Fruit fly (Drosophila melanogaster) whole organism, embryonic: ENCODE data around the gene CG10311.
A peak's percentile ranks its signal among the peaks of the same experiment; 100 is the strongest.

ENCODE experiments used
- Adf1 ChIP-seq: fragments of 200-800 bp; sonication (Bioruptor generic); IDR thresholded peaks from 2 replicates; pipeline ENCODE4 v1.3.6; 2022; ENCODE audit warnings: missing biosample characterization, missing genetic modification characterization
- Aef1 ChIP-seq: fragments of 200-800 bp; sonication (Bioruptor generic); IDR thresholded peaks from 3 replicates; pipeline ENCODE4 v1.3.6; 2022; ENCODE audit warnings: missing biosample characterization, missing genetic modification characterization
- CG10274 ChIP-seq: fragments of 200-800 bp; sonication (Bioruptor generic); optimal IDR thresholded peaks from 3 replicates; lab custom pipeline; 2017; ENCODE audit warnings: missing biosample characterization, mild to moderate bottlenecking, missing genetic modification characterization
- CG10543 ChIP-seq: fragments of 200-800 bp; sonication (Bioruptor generic); optimal IDR thresholded peaks from 3 replicates; lab custom pipeline; 2017; ENCODE audit warnings: missing biosample characterization, mild to moderate bottlenecking, missing genetic modification characterization, moderate library complexity
- CG10654 ChIP-seq: fragments of 200-800 bp; sonication (Bioruptor generic); optimal IDR thresholded peaks from 2 replicates; lab custom pipeline; 2016; ENCODE audit warnings: missing biosample characterization, missing genetic modification characterization
- CG10959 ChIP-seq: fragments of 200-800 bp; sonication (Bioruptor generic); IDR thresholded peaks from 2 replicates; pipeline ENCODE4 v1.3.6; 2022; ENCODE audit warnings: missing biosample characterization, missing genetic modification characterization
- CG11085 ChIP-seq: fragments of 200-800 bp; sonication (Bioruptor generic); IDR thresholded peaks from 2 replicates; pipeline ENCODE4 v1.3.6; 2022; ENCODE audit warnings: missing biosample characterization, missing genetic modification characterization
- CG11696 ChIP-seq: fragments of 200-800 bp; sonication (Bioruptor generic); IDR thresholded peaks from 2 replicates; pipeline ENCODE4 v1.3.6; 2022; ENCODE audit warnings: missing biosample characterization, missing genetic modification characterization
- CG12236 ChIP-seq: fragments of 200-800 bp; sonication (Bioruptor generic); optimal IDR thresholded peaks from 2 replicates; lab custom pipeline; 2016; ENCODE audit warnings: missing biosample characterization, missing genetic modification characterization
- CG13775 ChIP-seq: fragments of 200-800 bp; sonication (Bioruptor generic); optimal IDR thresholded peaks from 3 replicates; lab custom pipeline; 2017; ENCODE audit warnings: missing biosample characterization, mild to moderate bottlenecking, missing genetic modification characterization
- CG15514 ChIP-seq: fragments of 200-800 bp; sonication (Bioruptor generic); optimal IDR thresholded peaks from 3 replicates; lab custom pipeline; 2017; ENCODE audit warnings: missing biosample characterization, missing genetic modification characterization, mild to moderate bottlenecking, moderate library complexity, missing genetic modification reagents
- CG15601 ChIP-seq: fragments of 200-800 bp; sonication (Bioruptor generic); optimal IDR thresholded peaks from 3 replicates; lab custom pipeline; 2019; ENCODE audit warnings: missing biosample characterization, mild to moderate bottlenecking, missing genetic modification characterization, moderate library complexity
- CG1647 ChIP-seq: fragments of 200-800 bp; sonication (Bioruptor generic); optimal IDR thresholded peaks from 3 replicates; lab custom pipeline; 2016; ENCODE audit warnings: missing biosample characterization, missing genetic modification characterization
- CG2120 ChIP-seq: fragments of 200-800 bp; sonication (Bioruptor generic); optimal IDR thresholded peaks from 3 replicates; lab custom pipeline; 2016; ENCODE audit warnings: missing biosample characterization, missing genetic modification characterization
- CG3065 ChIP-seq: fragments of 200-800 bp; sonication (Bioruptor generic); optimal IDR thresholded peaks from 2 replicates; lab custom pipeline; 2016; ENCODE audit warnings: missing biosample characterization, missing genetic modification characterization
- CG31224 ChIP-seq: fragments of 200-800 bp; sonication (Bioruptor generic); IDR thresholded peaks from 2 replicates; pipeline ENCODE4 v1.3.6; 2022; ENCODE audit warnings: missing biosample characterization, missing genetic modification characterization
- CG31365 ChIP-seq: fragments of 200-800 bp; sonication (Bioruptor generic); optimal IDR thresholded peaks from 2 replicates; lab custom pipeline; 2018; ENCODE audit warnings: missing biosample characterization, mild to moderate bottlenecking, missing genetic modification characterization
- CG31388 ChIP-seq: fragments of 200-800 bp; sonication (Bioruptor generic); optimal IDR thresholded peaks from 2 replicates; lab custom pipeline; 2016; ENCODE audit warnings: missing biosample characterization, missing genetic modification characterization
- CG34376 ChIP-seq: fragments of 200-800 bp; sonication (Bioruptor generic); optimal IDR thresholded peaks from 2 replicates; lab custom pipeline; 2018; ENCODE audit warnings: missing biosample characterization, mild to moderate bottlenecking, missing genetic modification characterization
- CG42726 ChIP-seq: fragments of 200-800 bp; sonication (Bioruptor generic); IDR thresholded peaks from 2 replicates; pipeline ENCODE4 v1.3.6; 2022; ENCODE audit warnings: missing biosample characterization, missing genetic modification characterization; ENCODE audit not compliant: partially characterized antibody
- CG43689 ChIP-seq: fragments of 200-800 bp; sonication (Bioruptor generic); IDR thresholded peaks from 2 replicates; pipeline ENCODE4 v1.3.6; 2022; ENCODE audit warnings: missing biosample characterization, missing genetic modification characterization
- CG4707 ChIP-seq: fragments of 200-800 bp; sonication (Bioruptor generic); optimal IDR thresholded peaks from 2 replicates; lab custom pipeline; 2018; ENCODE audit warnings: missing biosample characterization, mild to moderate bottlenecking, missing genetic modification characterization, moderate library complexity
- CG6791 ChIP-seq: fragments of 200-800 bp; sonication (Bioruptor generic); IDR thresholded peaks from 3 replicates; pipeline ENCODE4 v1.3.6; 2022; ENCODE audit warnings: missing biosample characterization, missing genetic modification characterization; ENCODE audit not compliant: partially characterized antibody
- CG8944 ChIP-seq: fragments of 200-800 bp; sonication (Bioruptor generic); optimal IDR thresholded peaks from 3 replicates; lab custom pipeline; 2016; ENCODE audit warnings: missing biosample characterization, missing genetic modification characterization
- CkIIα-i1 ChIP-seq: fragments of 200-800 bp; sonication (Bioruptor generic); IDR thresholded peaks from 2 replicates; pipeline ENCODE4 v1.3.6; 2022; ENCODE audit warnings: missing biosample characterization, missing genetic modification characterization
- Dad ChIP-seq: fragments of 200-800 bp; sonication (Bioruptor generic); optimal IDR thresholded peaks from 3 replicates; lab custom pipeline; 2016; ENCODE audit warnings: missing biosample characterization, missing genetic modification characterization
- Deaf1 ChIP-seq: fragments of 200-800 bp; optimal IDR thresholded peaks from 3 replicates; lab custom pipeline; 2019; ENCODE audit warnings: missing biosample characterization, mild to moderate bottlenecking, missing genetic modification characterization, moderate library complexity
- E2f1 ChIP-seq: fragments of 200-800 bp; sonication (Bioruptor generic); IDR thresholded peaks from 2 replicates; pipeline ENCODE4 v1.3.6; 2022; ENCODE audit warnings: missing biosample characterization, missing genetic modification characterization
- Hey ChIP-seq: fragments of 200-800 bp; sonication (Bioruptor generic); optimal IDR thresholded peaks from 3 replicates; lab custom pipeline; 2018; ENCODE audit warnings: missing biosample characterization, mild to moderate bottlenecking, missing genetic modification characterization
- HmgD ChIP-seq: fragments of 200-800 bp; sonication (Bioruptor generic); optimal IDR thresholded peaks from 3 replicates; lab custom pipeline; 2016; ENCODE audit warnings: missing biosample characterization, missing genetic modification characterization
- HmgZ ChIP-seq: fragments of 200-800 bp; sonication (Bioruptor generic); optimal IDR thresholded peaks from 2 replicates; lab custom pipeline; 2018; ENCODE audit warnings: missing biosample characterization, mild to moderate bottlenecking, missing genetic modification characterization
- Hmx ChIP-seq: fragments of 200-800 bp; sonication (Bioruptor generic); optimal IDR thresholded peaks from 2 replicates; lab custom pipeline; 2016; ENCODE audit warnings: missing biosample characterization, missing genetic modification characterization
- Hr39 ChIP-seq: fragments of >200 bp; optimal IDR thresholded peaks from 2 replicates; lab custom pipeline; 2017
- MTF-1 ChIP-seq: fragments of 200-800 bp; sonication (Bioruptor generic); optimal IDR thresholded peaks from 2 replicates; lab custom pipeline; 2018; ENCODE audit warnings: missing biosample characterization, mild to moderate bottlenecking, missing genetic modification characterization, borderline replicate concordance
- Max ChIP-seq: fragments of 200-800 bp; sonication (Bioruptor generic); optimal IDR thresholded peaks from 2 replicates; lab custom pipeline; 2016; ENCODE audit warnings: missing biosample characterization, mild to moderate bottlenecking, missing genetic modification characterization
- Oli ChIP-seq: fragments of 200-800 bp; sonication (Bioruptor generic); optimal IDR thresholded peaks from 2 replicates; lab custom pipeline; 2018; ENCODE audit warnings: missing biosample characterization, mild to moderate bottlenecking, missing genetic modification characterization, moderate library complexity
- Opbp ChIP-seq: fragments of 200-800 bp; sonication (Bioruptor generic); IDR thresholded peaks from 3 replicates; pipeline ENCODE4 v1.3.6; 2022; ENCODE audit warnings: missing biosample characterization, missing genetic modification characterization; ENCODE audit not compliant: partially characterized antibody
- Optix ChIP-seq: fragments of 200-800 bp; sonication (Bioruptor generic); IDR thresholded peaks from 3 replicates; pipeline ENCODE4 v1.3.6; 2022; ENCODE audit warnings: missing biosample characterization, missing genetic modification characterization
- Pdp1 ChIP-seq, 2 experiments: fragments of 200-800 bp; sonication (Bioruptor generic); optimal IDR thresholded peaks; 3 replicates each; lab custom pipeline; 2016; ENCODE audit warnings: missing biosample characterization in 2 of 2, missing genetic modification characterization in 2 of 2, mild to moderate bottlenecking in 1 of 2, moderate library complexity in 1 of 2
- cad ChIP-seq: fragments of >200 bp; optimal IDR thresholded peaks from 2 replicates; lab custom pipeline; 2017; ENCODE audit warnings: missing biosample characterization, missing genetic modification characterization
- eyg ChIP-seq: fragments of 200-800 bp; sonication (Bioruptor generic); optimal IDR thresholded peaks from 3 replicates; lab custom pipeline; 2016; ENCODE audit warnings: missing biosample characterization, missing genetic modification characterization
- fru ChIP-seq: fragments of >200 bp; optimal IDR thresholded peaks from 2 replicates; lab custom pipeline; 2017
- gcm2 ChIP-seq: fragments of 200-800 bp; sonication (Bioruptor generic); optimal IDR thresholded peaks from 2 replicates; lab custom pipeline; 2016; ENCODE audit warnings: missing biosample characterization, missing genetic modification characterization
- knrl ChIP-seq: fragments of 200-800 bp; sonication (Bioruptor generic); IDR thresholded peaks from 3 replicates; pipeline ENCODE4 v1.3.6; 2022; ENCODE audit warnings: missing biosample characterization, missing genetic modification characterization; ENCODE audit not compliant: partially characterized antibody
- nau ChIP-seq: fragments of 200-800 bp; sonication (Bioruptor generic); optimal IDR thresholded peaks from 3 replicates; lab custom pipeline; 2017; ENCODE audit warnings: missing biosample characterization, mild to moderate bottlenecking, missing genetic modification characterization, missing genetic modification reagents
- onecut ChIP-seq: fragments of 200-800 bp; sonication (Bioruptor generic); IDR thresholded peaks from 2 replicates; pipeline ENCODE4 v1.3.6; 2022; ENCODE audit warnings: missing biosample characterization, missing genetic modification characterization
- psq ChIP-seq: fragments of 200-800 bp; sonication (Bioruptor generic); optimal IDR thresholded peaks from 2 replicates; lab custom pipeline; 2017; ENCODE audit warnings: missing biosample characterization, missing genetic modification characterization
- salm ChIP-seq: fragments of 200-800 bp; sonication (Bioruptor generic); optimal IDR thresholded peaks from 2 replicates; lab custom pipeline; 2018; ENCODE audit warnings: missing biosample characterization, mild to moderate bottlenecking, missing genetic modification characterization
- sisA ChIP-seq: fragments of 200-800 bp; sonication (Bioruptor generic); IDR thresholded peaks from 2 replicates; pipeline ENCODE4 v1.3.6; 2022; ENCODE audit warnings: missing biosample characterization, missing genetic modification characterization
- slou ChIP-seq: fragments of 200-800 bp; sonication (Bioruptor generic); optimal IDR thresholded peaks from 3 replicates; lab custom pipeline; 2016; ENCODE audit warnings: missing biosample characterization, missing genetic modification characterization
- unc-4 ChIP-seq: fragments of 200-800 bp; sonication (Bioruptor generic); IDR thresholded peaks from 2 replicates; pipeline ENCODE4 v1.3.6; 2022; ENCODE audit warnings: missing biosample characterization, missing genetic modification characterization; ENCODE audit not compliant: partially characterized antibody
- unpg ChIP-seq: fragments of 200-800 bp; sonication (Bioruptor generic); optimal IDR thresholded peaks from 3 replicates; lab custom pipeline; 2018; ENCODE audit warnings: missing biosample characterization, mild to moderate bottlenecking, missing genetic modification characterization, moderate library complexity

Gene CG10311

DNA sequence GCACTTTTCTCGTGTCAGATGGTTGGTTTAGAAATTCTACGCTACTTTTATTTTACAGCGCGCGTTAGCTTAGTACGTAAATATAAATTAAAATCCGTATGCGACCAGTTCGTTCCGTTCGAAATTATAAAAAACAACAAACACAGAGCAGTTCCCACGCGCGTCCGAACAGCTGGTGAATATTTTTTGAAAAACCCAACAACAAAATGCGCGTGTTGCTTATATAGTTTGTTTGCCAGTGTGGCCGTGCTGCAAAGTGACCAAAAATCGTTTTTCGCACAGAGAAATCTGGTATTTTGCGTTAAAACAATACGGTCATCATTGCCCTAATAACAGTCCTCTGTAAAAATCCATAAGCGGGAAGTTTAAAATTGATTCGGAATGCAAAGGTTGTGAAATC lies 18.5 kb downstream of the CG10311 start (continued):
- no peak for TF ChIP-seq Hey (tag; lab: Kevin White, UChicago)
- TF ChIP-seq CG6791 (GFP tag; lab: Robert Waterston, UW) = no peak; the same call in 2 of the 3 replicates
- peak; percentile 76 for TF ChIP-seq Aef1 (GFP tag; lab: Robert Waterston, UW)
- no peak for TF ChIP-seq CG10959 (GFP tag; lab: Robert Waterston, UW)
- TF ChIP-seq E2f1 = no peak
- no peak for TF ChIP-seq CG11696 (GFP tag; lab: Robert Waterston, UW)
- no peak for TF ChIP-seq slou
- TF ChIP-seq psq (GFP tag; lab: Kevin White, UChicago) = no peak
- no peak for TF ChIP-seq CG31224
- TF ChIP-seq CG31388 (GFP tag; lab: Kevin White, UChicago) = no peak
- no peak for TF ChIP-seq nau (GFP tag; lab: Kevin White, UChicago)
- no peak for TF ChIP-seq CG13775 (GFP tag; lab: Kevin White, UChicago)
- peak; percentile 45 for TF ChIP-seq CG34376 (GFP tag; lab: Kevin White, UChicago)
- no peak for TF ChIP-seq CG10274 (GFP tag; lab: Kevin White, UChicago)
- no peak for TF ChIP-seq cad (GFP tag; lab: Kevin White, UChicago)
- peak in 1 of 2 experiments; percentile 61 for TF ChIP-seq Pdp1 (GFP tag; optimal IDR thresholded peaks at IDR 0.05; lab: Kevin White, UChicago)
- TF ChIP-seq Max (GFP tag; lab: Kevin White, UChicago) = no peak
- 0 out of 2 replicates have a peak, but pooled peaks have one; percentile 18 for TF ChIP-seq onecut (GFP tag; lab: Robert Waterston, UW)
- no peak for TF ChIP-seq eyg (GFP tag; lab: Kevin White, UChicago)
- no peak for TF ChIP-seq knrl (GFP tag; lab: Robert Waterston, UW)
- TF ChIP-seq CkIIα-i1 (GFP tag; lab: Robert Waterston, UW) = no peak
- TF ChIP-seq sisA = no peak
- no peak for TF ChIP-seq CG1647 (GFP tag; lab: Kevin White, UChicago)
- no peak for TF ChIP-seq CG2120 (GFP tag; lab: Kevin White, UChicago)
- no peak for TF ChIP-seq unpg (GFP tag; lab: Kevin White, UChicago)
- no peak for TF ChIP-seq Hr39 (lab: Kevin White, UChicago)
- TF ChIP-seq CG8944 (GFP tag; lab: Kevin White, UChicago) = no peak
- TF ChIP-seq CG43689 (GFP tag; lab: Robert Waterston, UW) = no peak
- TF ChIP-seq Oli = no peak
- TF ChIP-seq salm (tag; lab: Kevin White, UChicago) = no peak
- TF ChIP-seq Optix (GFP tag; lab: Robert Waterston, UW) = no peak
- TF ChIP-seq HmgD = no peak
- TF ChIP-seq HmgZ (tag; lab: Kevin White, UChicago) = peak; percentile 28
- TF ChIP-seq CG3065 (GFP tag; lab: Kevin White, UChicago) = no peak
- no peak for TF ChIP-seq Dad
- peak; percentile 49; the same call in 2 of the 3 replicates for TF ChIP-seq Opbp (GFP tag; lab: Robert Waterston, UW)
- no peak for TF ChIP-seq CG10654
- TF ChIP-seq Hmx (GFP tag; lab: Kevin White, UChicago) = no peak
- no peak for TF ChIP-seq CG10543
- no peak; the same call in 1 of the 2 replicates for TF ChIP-seq Adf1 (GFP tag; lab: Robert Waterston, UW)
- TF ChIP-seq MTF-1 = no peak
- no peak for TF ChIP-seq gcm2 (GFP tag; lab: Kevin White, UChicago)
- peak; percentile 77 for TF ChIP-seq CG15514 (GFP tag; lab: Kevin White, UChicago)
- TF ChIP-seq fru (lab: Kevin White, UChicago) = no peak
- TF ChIP-seq Deaf1 (tag; lab: Kevin White, UChicago) = no peak
- TF ChIP-seq CG4707 = no peak
- TF ChIP-seq CG11085 = no peak
- TF ChIP-seq CG15601 (tag; lab: Kevin White, UChicago) = peak; percentile 26
- TF ChIP-seq unc-4 (GFP tag; lab: Robert Waterston, UW) = peak; percentile 41
- peak; percentile 59; the same call in 1 of the 2 replicates for TF ChIP-seq CG42726
- no peak for TF ChIP-seq CG12236 (GFP tag; lab: Kevin White, UChicago)
- TF ChIP-seq CG31365 = no peak
